Worm (Caenorhabditis elegans): ENCODE measurements around the gene sri-37.
"Not testable (repeated sequence)": the region's sequence is repeated elsewhere in the genome, so short reads cannot be mapped to it uniquely, and the experiment has no call there.

DNA sequence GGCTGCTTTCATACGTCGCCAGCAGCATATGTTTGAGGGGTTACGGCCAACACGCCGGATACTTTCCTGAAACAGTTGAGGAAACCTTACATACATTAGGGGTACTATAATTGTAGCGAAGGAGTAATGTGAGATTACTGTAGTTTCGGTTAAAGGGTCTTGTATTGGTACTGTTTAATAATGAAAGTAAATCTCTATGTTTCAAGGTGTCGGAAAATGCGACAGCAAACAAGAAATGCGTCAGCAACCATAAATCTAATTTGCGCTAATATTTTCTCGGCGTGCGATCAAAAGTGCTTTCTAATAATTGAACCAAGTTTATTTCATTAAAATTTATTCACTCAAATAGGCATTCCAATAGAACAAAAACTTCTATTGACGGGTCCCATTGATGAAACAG, 43.0 kb downstream of the sri-37 start, which contains the start of gene sri-57:
- not testable (repeated sequence) for TF ChIP-seq R02D3.7 (tag; optimal IDR thresholded peaks at IDR 0.05); nhr-12 (tag; optimal IDR thresholded peaks at IDR 0.05); unc-62 (GFP tag; optimal IDR thresholded peaks at IDR 0.05); blmp-1 (tag; optimal IDR thresholded peaks at IDR 0.05; ENCODE audit: insufficient read depth); snpc-4 (tag; optimal IDR thresholded peaks at IDR 0.05)

Measured in whole organism, L2 larva.